Fruit fly (Drosophila melanogaster) whole organism: ENCODE measurements around the gene CG32091.

Experiments
- CG8478 ChIP-seq: fragments of >200 bp; optimal IDR thresholded peaks from 2 replicates; lab custom pipeline; 2018; ENCODE audit warnings: inconsistent platforms
- Dll ChIP-seq: fragments of >200 bp; optimal IDR thresholded peaks from 2 replicates; lab custom pipeline; 2017
- EcR ChIP-seq, 2 experiments: fragments of >200 bp; optimal IDR thresholded peaks; 2 replicates each; lab custom pipeline; 2017; ENCODE audit warnings: missing biosample characterization in 2 of 2, missing genetic modification characterization in 2 of 2, missing genetic modification reagents in 2 of 2
- pan ChIP-seq: fragments of >200 bp; optimal IDR thresholded peaks from 2 replicates; lab custom pipeline; 2017
- psq ChIP-seq: fragments of >200 bp; optimal IDR thresholded peaks from 2 replicates; lab custom pipeline; 2017
- usp ChIP-seq: fragments of >200 bp; optimal IDR thresholded peaks from 2 replicates; lab custom pipeline; 2017; ENCODE audit warnings: missing biosample characterization, missing genetic modification characterization, mixed read lengths

- no peak for TF ChIP-seq psq (lab: Kevin White, UChicago)
- TF ChIP-seq Dll, result no peak
- no peak for TF ChIP-seq CG8478 (lab: Kevin White, UChicago)
- TF ChIP-seq pan, result no peak
- no peak for TF ChIP-seq usp (GFP tag; lab: Kevin White, UChicago)
- TF ChIP-seq EcR (GFP tag; optimal IDR thresholded peaks at IDR 0.05; lab: Kevin White, UChicago), result no peak
Observed at dm6 chr3L:11593778-11594177, 37.4 kb upstream of the CG32091 start.
